Fruit fly (Drosophila melanogaster) whole organism, adult: ENCODE data around the gene CG31088.

Source experiments
- CG11617 ChIP-seq: fragments of 200-800 bp; sonication (Bioruptor generic); optimal IDR thresholded peaks from 2 replicates; lab custom pipeline; 2017; ENCODE audit warnings: mild to moderate bottlenecking, missing biosample characterization, missing genetic modification reagents, missing genetic modification characterization
- CG12768 ChIP-seq: fragments of 200-800 bp; sonication (Bioruptor generic); optimal IDR thresholded peaks from 2 replicates; lab custom pipeline; 2017; ENCODE audit warnings: missing biosample characterization, missing genetic modification characterization, mild to moderate bottlenecking, moderate library complexity, missing genetic modification reagents
- CG14711 ChIP-seq: fragments of 200-800 bp; sonication (Bioruptor generic); optimal IDR thresholded peaks from 2 replicates; lab custom pipeline; 2018; ENCODE audit warnings: missing biosample characterization, mild to moderate bottlenecking, missing genetic modification characterization, moderate library complexity
- CG1620 ChIP-seq: fragments of 200-800 bp; sonication (Bioruptor generic); optimal IDR thresholded peaks from 2 replicates; lab custom pipeline; 2016; ENCODE audit warnings: missing biosample characterization, missing genetic modification characterization
- CG33017 ChIP-seq: fragments of 200-800 bp; sonication (Bioruptor generic); optimal IDR thresholded peaks from 2 replicates; lab custom pipeline; 2018; ENCODE audit warnings: missing biosample characterization, mild to moderate bottlenecking, missing genetic modification characterization, moderate library complexity
- CG7045 ChIP-seq: fragments of 200-800 bp; sonication (Bioruptor generic); optimal IDR thresholded peaks from 2 replicates; lab custom pipeline; 2017; ENCODE audit warnings: missing biosample characterization, mild to moderate bottlenecking, missing genetic modification characterization
- CG7101 ChIP-seq: fragments of 200-800 bp; sonication (Bioruptor generic); optimal IDR thresholded peaks from 2 replicates; lab custom pipeline; 2018; ENCODE audit warnings: missing biosample characterization, mild to moderate bottlenecking, missing genetic modification characterization, moderate library complexity
- Clk ChIP-seq: fragments of 200-800 bp; sonication (Bioruptor generic); optimal IDR thresholded peaks from 2 replicates; lab custom pipeline; 2017; ENCODE audit warnings: missing biosample characterization, missing genetic modification characterization
- Crg-1 ChIP-seq: fragments of 200-800 bp; sonication (Bioruptor generic); optimal IDR thresholded peaks from 2 replicates; lab custom pipeline; 2016; ENCODE audit warnings: missing biosample characterization, missing genetic modification characterization
- Hr96 ChIP-seq: fragments of 200-800 bp; sonication (Bioruptor generic); optimal IDR thresholded peaks from 2 replicates; lab custom pipeline; 2016; ENCODE audit warnings: missing biosample characterization, missing genetic modification characterization
- Mnt ChIP-seq: fragments of 200-800 bp; sonication (Bioruptor generic); optimal IDR thresholded peaks from 2 replicates; lab custom pipeline; 2016; ENCODE audit warnings: missing biosample characterization, mild to moderate bottlenecking, missing genetic modification characterization
- bab1 ChIP-seq: fragments of 200-800 bp; sonication (Bioruptor generic); optimal IDR thresholded peaks from 3 replicates; lab custom pipeline; 2019; ENCODE audit warnings: missing biosample characterization, mild to moderate bottlenecking, missing genetic modification characterization, moderate library complexity
- cic ChIP-seq: fragments of 200-800 bp; sonication (Bioruptor generic); optimal IDR thresholded peaks from 2 replicates; lab custom pipeline; 2017; ENCODE audit warnings: missing biosample characterization, mild to moderate bottlenecking, missing genetic modification characterization, moderate library complexity
- cnc ChIP-seq, 2 experiments: fragments of >200 bp; optimal IDR thresholded peaks; 2 replicates each; lab custom pipeline; 2017
- kay ChIP-seq: fragments of 200-800 bp; sonication (Bioruptor generic); peaks from one replicate; lab custom pipeline; 2016; ENCODE audit warnings: missing biosample characterization, missing genetic modification characterization, borderline replicate concordance
- ovo ChIP-seq: fragments of 200-800 bp; sonication (Bioruptor generic); optimal IDR thresholded peaks from 2 replicates; lab custom pipeline; 2016; ENCODE audit warnings: missing biosample characterization, missing genetic modification characterization
- pad ChIP-seq: fragments of 200-800 bp; sonication (Bioruptor generic); optimal IDR thresholded peaks from 3 replicates; lab custom pipeline; 2017; ENCODE audit warnings: missing biosample characterization, missing genetic modification characterization, mild to moderate bottlenecking, moderate library complexity, missing genetic modification reagents
- tj ChIP-seq: fragments of 200-800 bp; sonication (Bioruptor generic); optimal IDR thresholded peaks from 3 replicates; lab custom pipeline; 2017; ENCODE audit warnings: missing biosample characterization, mild to moderate bottlenecking, missing genetic modification characterization, moderate library complexity
- toe ChIP-seq: fragments of 200-800 bp; sonication (Bioruptor generic); optimal IDR thresholded peaks from 2 replicates; lab custom pipeline; 2016; ENCODE audit warnings: missing biosample characterization, missing genetic modification characterization

The CG31088 gene

dm6 chr3R:15950843-15951242, at the start of gene CG31088, which contains the start of gene CG46383:
Gene CG31088 (minus strand): TSS chr3R:15950943.
Gene CG46383 (minus strand): TSS chr3R:15950943.
- TF ChIP-seq CG7101 (no peak), CG14711 (no peak), cnc (optimal IDR thresholded peaks at IDR 0.05; lab: Kevin White, UChicago) (no peak), Crg-1 (GFP tag; lab: Kevin White, UChicago) (no peak)

dm6 chr3R:15998972-15999721, 48.4 kb upstream of the CG31088 start:
- TF ChIP-seq pad (GFP tag; lab: Kevin White, UChicago) (no peak), CG11617 (no peak), CG33017 (tag; lab: Kevin White, UChicago) (no peak), tj (GFP tag; lab: Kevin White, UChicago) (no peak), CG14711 (no peak), ovo (GFP tag; lab: Kevin White, UChicago) (no peak)

DNA sequence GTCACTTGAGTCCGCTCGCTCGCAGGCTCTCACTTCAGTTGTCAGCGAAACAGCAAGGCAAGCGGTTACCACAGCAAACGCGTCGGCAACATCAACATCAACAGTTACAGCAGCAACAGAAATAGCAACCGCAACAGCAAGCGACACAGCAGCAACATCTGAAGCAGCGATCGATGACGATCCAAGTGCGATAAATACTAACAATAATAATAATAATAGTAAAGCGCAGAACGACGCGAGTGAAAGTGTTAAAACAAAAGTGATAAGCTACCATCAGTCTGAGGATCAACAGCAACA, 43.8 kb upstream of the CG31088 start:
- TF ChIP-seq tj (GFP tag; lab: Kevin White, UChicago) (peak; percentile 58), CG33017 (tag; lab: Kevin White, UChicago) (no peak)

DNA sequence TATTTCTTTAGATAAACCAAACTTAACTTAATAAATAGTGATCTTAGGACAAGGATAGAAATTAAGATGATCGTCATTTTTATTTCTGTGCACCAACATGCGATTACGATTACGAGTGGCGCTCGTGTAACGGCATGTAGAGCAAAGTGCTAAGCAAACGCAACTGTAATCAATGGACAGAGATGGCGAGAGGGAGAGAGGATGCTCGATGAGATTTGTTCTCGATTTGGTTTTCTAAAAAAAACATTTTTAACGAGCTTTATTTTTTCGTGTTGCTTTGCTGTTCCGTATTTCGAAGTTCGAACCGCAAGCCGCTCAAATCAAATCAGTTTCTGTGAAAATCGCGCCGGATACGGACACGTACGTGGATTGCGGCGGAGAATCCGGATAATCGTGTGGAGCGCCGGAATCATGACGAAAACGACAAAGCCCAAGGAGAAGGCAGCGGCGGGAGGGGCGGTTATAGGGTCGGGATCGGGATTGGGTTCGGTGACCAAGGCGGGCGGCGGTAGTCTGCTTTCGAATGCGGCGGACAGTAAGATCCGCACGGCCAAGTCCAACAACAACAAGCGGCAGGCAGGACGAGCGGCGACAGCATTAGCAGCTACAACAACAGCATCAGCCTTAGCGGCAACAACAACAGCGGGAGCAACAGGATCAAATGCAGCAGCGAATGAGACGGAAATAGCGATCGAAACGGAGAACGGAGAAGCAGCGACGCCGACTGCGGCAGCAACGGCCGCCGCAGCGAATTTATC, 43.3 kb upstream of the CG31088 start:
- TF ChIP-seq CG11617 (no peak), CG7101 (no peak), bab1 (GFP tag; lab: Kevin White, UChicago) (no peak), CG14711 (no peak), Mnt (GFP tag; lab: Kevin White, UChicago) (no peak), CG7045 (GFP tag; lab: Kevin White, UChicago) (no peak), pad (GFP tag; lab: Kevin White, UChicago) (no peak), kay (GFP tag; lab: Kevin White, UChicago) (no peak), CG1620 (GFP tag; lab: Kevin White, UChicago) (no peak), cic (GFP tag; lab: Kevin White, UChicago) (peak; percentile 4), ovo (GFP tag; lab: Kevin White, UChicago) (peak; percentile 69), tj (GFP tag; lab: Kevin White, UChicago) (no peak), CG12768 (GFP tag; lab: Kevin White, UChicago) (no peak)

DNA sequence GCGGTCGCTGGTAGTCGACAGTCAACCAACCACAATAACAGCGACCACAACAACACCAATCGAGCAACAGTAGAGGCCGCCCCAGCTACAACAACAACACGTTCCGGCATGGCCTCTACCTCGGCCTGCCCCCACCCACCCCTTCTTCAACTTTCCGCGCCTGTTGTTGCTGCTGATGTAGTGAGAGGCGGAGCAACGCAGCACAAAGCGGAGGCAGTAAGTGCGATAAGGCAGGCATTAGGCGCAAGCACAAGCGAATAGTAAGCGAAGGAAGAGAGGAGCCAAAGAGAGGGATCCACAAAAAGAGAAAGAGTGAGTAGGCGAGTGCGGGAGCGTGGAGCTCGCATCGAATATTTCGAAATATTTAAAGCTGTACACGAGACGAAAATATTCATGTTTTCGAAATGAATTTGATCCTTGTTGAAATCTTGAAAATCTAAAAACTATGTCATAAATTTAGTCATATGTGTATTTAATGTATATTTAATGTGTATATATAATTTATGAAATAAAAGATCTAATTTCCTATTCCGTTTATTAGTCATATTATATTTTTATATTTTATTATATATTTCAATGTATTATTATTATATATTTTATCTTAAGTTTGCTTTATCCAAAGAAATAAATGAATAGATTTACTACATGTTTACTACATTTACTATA, 42.5 kb upstream of the CG31088 start:
- TF ChIP-seq CG14711, result no peak
- peak; percentile 16 for TF ChIP-seq pad (GFP tag; lab: Kevin White, UChicago)
- peak; percentile 37 for TF ChIP-seq CG7101
- peak; percentile 74 for TF ChIP-seq bab1 (GFP tag; lab: Kevin White, UChicago)
- peak; percentile 64 for TF ChIP-seq toe (GFP tag; lab: Kevin White, UChicago)
- TF ChIP-seq tj (GFP tag; lab: Kevin White, UChicago), result peak; percentile 46
- no peak for TF ChIP-seq cnc (optimal IDR thresholded peaks at IDR 0.05; lab: Kevin White, UChicago)
- TF ChIP-seq Hr96 (GFP tag; lab: Kevin White, UChicago), result no peak
- no peak for TF ChIP-seq CG33017 (tag; lab: Kevin White, UChicago)
- TF ChIP-seq CG12768 (GFP tag; lab: Kevin White, UChicago), result peak; percentile 46
- TF ChIP-seq Mnt (GFP tag; lab: Kevin White, UChicago), result peak; percentile 53
- TF ChIP-seq Clk (GFP tag; lab: Kevin White, UChicago), result peak; percentile 62
- TF ChIP-seq cic (GFP tag; lab: Kevin White, UChicago), result peak; percentile 83
- peak; percentile 82 for TF ChIP-seq kay (GFP tag; lab: Kevin White, UChicago)

DNA sequence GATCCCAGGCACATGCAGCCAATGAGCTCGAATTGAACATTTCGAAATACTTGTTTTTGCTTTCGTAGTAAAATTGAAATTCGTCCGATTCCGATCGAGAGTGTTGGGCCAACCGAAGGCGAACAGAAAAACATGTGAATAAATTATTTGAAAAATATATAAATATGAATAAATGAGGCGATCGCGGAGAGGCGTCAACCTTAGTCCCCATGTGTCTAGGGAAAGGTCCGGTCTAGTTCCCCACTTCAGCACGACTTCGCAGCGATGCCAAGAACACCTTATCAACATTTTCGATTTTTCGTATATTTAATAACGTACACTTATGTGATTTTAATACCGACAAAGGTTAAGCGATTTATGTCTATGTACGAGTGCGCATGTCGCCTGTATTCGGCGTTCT, 40.9 kb upstream of the CG31088 start:
- TF ChIP-seq kay (GFP tag; lab: Kevin White, UChicago), result peak; percentile 68
- TF ChIP-seq CG14711, result no peak

- TF ChIP-seq Mnt (GFP tag; lab: Kevin White, UChicago), result no peak
- TF ChIP-seq pad (GFP tag; lab: Kevin White, UChicago), result no peak
- no peak for TF ChIP-seq CG33017 (tag; lab: Kevin White, UChicago)
Measured at dm6 chr3R:15989217-15989921, 38.6 kb upstream of the CG31088 start.
